Fruit fly (Drosophila melanogaster) whole organism, embryonic: Measurements from ENCODE around the gene CG5107.
A peak's percentile ranks its signal among the peaks of the same experiment; 100 is the strongest.

Experiments
- Bdp1 ChIP-seq: fragments of 200-800 bp; sonication (Bioruptor generic); optimal IDR thresholded peaks from 3 replicates; lab custom pipeline; 2016; ENCODE audit warnings: missing biosample characterization, missing genetic modification characterization
- CG10267 ChIP-seq: fragments of 200-800 bp; sonication (Bioruptor generic); optimal IDR thresholded peaks from 2 replicates; lab custom pipeline; 2018; ENCODE audit warnings: missing biosample characterization, mild to moderate bottlenecking, missing genetic modification characterization, moderate library complexity
- CG10274 ChIP-seq: fragments of 200-800 bp; sonication (Bioruptor generic); optimal IDR thresholded peaks from 3 replicates; lab custom pipeline; 2017; ENCODE audit warnings: missing biosample characterization, mild to moderate bottlenecking, missing genetic modification characterization
- CG10959 ChIP-seq: fragments of 200-800 bp; sonication (Bioruptor generic); IDR thresholded peaks from 2 replicates; pipeline ENCODE4 v1.3.6; 2022; ENCODE audit warnings: missing biosample characterization, missing genetic modification characterization
- CG12071 ChIP-seq: fragments of 200-800 bp; sonication (Bioruptor generic); optimal IDR thresholded peaks from 3 replicates; lab custom pipeline; 2018; ENCODE audit warnings: missing biosample characterization, mild to moderate bottlenecking, missing genetic modification characterization
- CG13624 ChIP-seq: fragments of 200-800 bp; sonication (Bioruptor generic); optimal IDR thresholded peaks from 2 replicates; lab custom pipeline; 2016; ENCODE audit warnings: missing biosample characterization, missing genetic modification characterization
- CG15073 ChIP-seq: fragments of 200-800 bp; sonication (Bioruptor generic); optimal IDR thresholded peaks from 2 replicates; lab custom pipeline; 2016; ENCODE audit warnings: missing biosample characterization, missing genetic modification characterization
- CG15514 ChIP-seq: fragments of 200-800 bp; sonication (Bioruptor generic); optimal IDR thresholded peaks from 3 replicates; lab custom pipeline; 2017; ENCODE audit warnings: missing biosample characterization, missing genetic modification characterization, mild to moderate bottlenecking, moderate library complexity, missing genetic modification reagents
- CG17802 ChIP-seq: fragments of 200-800 bp; sonication (Bioruptor generic); optimal IDR thresholded peaks from 2 replicates; lab custom pipeline; 2018; ENCODE audit warnings: missing biosample characterization, mild to moderate bottlenecking, missing genetic modification characterization, moderate library complexity
- CG18599 ChIP-seq: fragments of 200-800 bp; sonication (Bioruptor generic); optimal IDR thresholded peaks from 3 replicates; lab custom pipeline; 2017; ENCODE audit warnings: missing biosample characterization, missing genetic modification characterization, mild to moderate bottlenecking, moderate library complexity, missing genetic modification reagents
- CG2889 ChIP-seq: fragments of 200-800 bp; sonication (Bioruptor generic); IDR thresholded peaks from 3 replicates; pipeline ENCODE4 v1.3.6; 2022; ENCODE audit warnings: missing biosample characterization, missing genetic modification characterization
- CG3065 ChIP-seq: fragments of 200-800 bp; sonication (Bioruptor generic); optimal IDR thresholded peaks from 2 replicates; lab custom pipeline; 2016; ENCODE audit warnings: missing biosample characterization, missing genetic modification characterization
- CG6813 ChIP-seq: fragments of 200-800 bp; sonication (Bioruptor generic); optimal IDR thresholded peaks from 2 replicates; lab custom pipeline; 2017; ENCODE audit warnings: missing biosample characterization, missing genetic modification characterization, mild to moderate bottlenecking, moderate library complexity, missing genetic modification reagents
- CG7839 ChIP-seq: fragments of 200-800 bp; sonication (Bioruptor generic); optimal IDR thresholded peaks from 3 replicates; lab custom pipeline; 2018; ENCODE audit warnings: missing biosample characterization, mild to moderate bottlenecking, missing genetic modification characterization, moderate library complexity
- CG8290 ChIP-seq, 3 experiments: fragments of 200-800 bp; sonication (Bioruptor generic); optimal IDR thresholded peaks; 2 replicates each; lab custom pipeline; 2016 to 2019; ENCODE audit warnings: missing biosample characterization in 3 of 3, missing genetic modification characterization in 3 of 3, mild to moderate bottlenecking in 2 of 3, moderate library complexity in 1 of 3
- CG9609 ChIP-seq: fragments of 200-800 bp; sonication (Bioruptor generic); optimal IDR thresholded peaks from 3 replicates; lab custom pipeline; 2016; ENCODE audit warnings: missing biosample characterization, missing genetic modification characterization
- CG9817 ChIP-seq: fragments of 200-800 bp; sonication (Bioruptor generic); optimal IDR thresholded peaks from 2 replicates; lab custom pipeline; 2018; ENCODE audit warnings: missing biosample characterization, mild to moderate bottlenecking, missing genetic modification characterization, moderate library complexity
- E2f1 ChIP-seq: fragments of 200-800 bp; sonication (Bioruptor generic); IDR thresholded peaks from 2 replicates; pipeline ENCODE4 v1.3.6; 2022; ENCODE audit warnings: missing biosample characterization, missing genetic modification characterization
- Fer1 ChIP-seq: fragments of 200-800 bp; sonication (Bioruptor generic); optimal IDR thresholded peaks from 2 replicates; lab custom pipeline; 2017; ENCODE audit warnings: missing biosample characterization, mild to moderate bottlenecking, missing genetic modification characterization
- Gsc ChIP-seq: fragments of 200-800 bp; sonication (Bioruptor generic); IDR thresholded peaks from 2 replicates; pipeline ENCODE4 v1.3.6; 2022; ENCODE audit warnings: missing biosample characterization, missing genetic modification characterization
- HLH4C ChIP-seq: fragments of 200-800 bp; sonication (Bioruptor generic); IDR thresholded peaks from 3 replicates; pipeline ENCODE4 v1.3.6; 2022; ENCODE audit warnings: missing biosample characterization, missing genetic modification characterization; ENCODE audit not compliant: partially characterized antibody
- HmgZ ChIP-seq: fragments of 200-800 bp; sonication (Bioruptor generic); optimal IDR thresholded peaks from 2 replicates; lab custom pipeline; 2018; ENCODE audit warnings: missing biosample characterization, mild to moderate bottlenecking, missing genetic modification characterization
- Jarid2 ChIP-seq: fragments of 200-800 bp; sonication (Bioruptor generic); optimal IDR thresholded peaks from 3 replicates; lab custom pipeline; 2017; ENCODE audit warnings: mild to moderate bottlenecking, missing biosample characterization, missing genetic modification reagents, missing genetic modification characterization
- MTF-1 ChIP-seq: fragments of 200-800 bp; sonication (Bioruptor generic); optimal IDR thresholded peaks from 2 replicates; lab custom pipeline; 2018; ENCODE audit warnings: missing biosample characterization, mild to moderate bottlenecking, missing genetic modification characterization, borderline replicate concordance
- Meics ChIP-seq: fragments of 200-800 bp; sonication (Bioruptor generic); optimal IDR thresholded peaks from 2 replicates; lab custom pipeline; 2017; ENCODE audit warnings: missing biosample characterization, mild to moderate bottlenecking, missing genetic modification characterization
- NFAT ChIP-seq: fragments of 200-800 bp; sonication (Bioruptor generic); IDR thresholded peaks from 2 replicates; pipeline ENCODE4 v1.3.6; 2022; ENCODE audit warnings: missing biosample characterization, missing genetic modification characterization
- Oaz ChIP-seq: fragments of 200-800 bp; sonication (Bioruptor generic); IDR thresholded peaks from 2 replicates; pipeline ENCODE4 v1.3.6; 2022; ENCODE audit warnings: missing biosample characterization, missing genetic modification characterization
- Sox100B ChIP-seq: fragments of 200-800 bp; sonication (Bioruptor generic); optimal IDR thresholded peaks from 3 replicates; lab custom pipeline; 2018; ENCODE audit warnings: missing biosample characterization, mild to moderate bottlenecking, missing genetic modification characterization
- Ssrp ChIP-seq: fragments of 200-800 bp; sonication (Bioruptor generic); optimal IDR thresholded peaks from 2 replicates; lab custom pipeline; 2018; ENCODE audit warnings: missing biosample characterization, mild to moderate bottlenecking, missing genetic modification characterization, moderate library complexity
- abd-A ChIP-seq: fragments of 200-800 bp; sonication (Bioruptor generic); optimal IDR thresholded peaks from 3 replicates; lab custom pipeline; 2019; ENCODE audit warnings: missing biosample characterization, mild to moderate bottlenecking, missing genetic modification characterization, moderate library complexity
- ac ChIP-seq: fragments of 200-800 bp; sonication (Bioruptor generic); optimal IDR thresholded peaks from 3 replicates; lab custom pipeline; 2017; ENCODE audit warnings: missing biosample characterization, mild to moderate bottlenecking, missing genetic modification characterization
- bab2 ChIP-seq: fragments of 200-800 bp; sonication (Bioruptor generic); optimal IDR thresholded peaks from 2 replicates; lab custom pipeline; 2016; ENCODE audit warnings: missing biosample characterization, missing genetic modification characterization
- bowl ChIP-seq: fragments of 200-800 bp; sonication (Bioruptor generic); IDR thresholded peaks from 2 replicates; pipeline ENCODE4 v1.3.6; 2022; ENCODE audit warnings: missing biosample characterization, missing genetic modification characterization
- chm ChIP-seq: fragments of 200-800 bp; sonication (Bioruptor generic); IDR thresholded peaks from 2 replicates; pipeline ENCODE4 v1.3.6; 2022; ENCODE audit warnings: missing biosample characterization, missing genetic modification characterization
- crc ChIP-seq: fragments of 200-800 bp; sonication (Bioruptor generic); optimal IDR thresholded peaks from 2 replicates; lab custom pipeline; 2016; ENCODE audit warnings: missing biosample characterization, missing genetic modification characterization
- crp ChIP-seq, 2 experiments: fragments of 200-800 bp; sonication (Bioruptor generic); optimal IDR thresholded peaks; 2 replicates in 1 of 2; 3 replicates in 1 of 2; lab custom pipeline; 2017; ENCODE audit warnings: missing biosample characterization in 2 of 2, missing genetic modification characterization in 2 of 2, mild to moderate bottlenecking in 1 of 2, moderate library complexity in 1 of 2
- dmrt11E ChIP-seq: fragments of 200-800 bp; sonication (Bioruptor generic); optimal IDR thresholded peaks from 3 replicates; lab custom pipeline; 2018; ENCODE audit warnings: missing biosample characterization, mild to moderate bottlenecking, missing genetic modification characterization, moderate library complexity
- ems ChIP-seq: fragments of 200-800 bp; sonication (Bioruptor generic); optimal IDR thresholded peaks from 3 replicates; lab custom pipeline; 2016; ENCODE audit warnings: missing biosample characterization, missing genetic modification characterization
- gsb-n ChIP-seq: fragments of 200-800 bp; sonication (Bioruptor generic); optimal IDR thresholded peaks from 3 replicates; lab custom pipeline; 2018; ENCODE audit warnings: missing biosample characterization, mild to moderate bottlenecking, missing genetic modification characterization
- knrl ChIP-seq: fragments of 200-800 bp; sonication (Bioruptor generic); IDR thresholded peaks from 3 replicates; pipeline ENCODE4 v1.3.6; 2022; ENCODE audit warnings: missing biosample characterization, missing genetic modification characterization; ENCODE audit not compliant: partially characterized antibody
- mld ChIP-seq: fragments of 200-800 bp; sonication (Bioruptor generic); IDR thresholded peaks from 3 replicates; pipeline ENCODE4 v1.3.6; 2022; ENCODE audit warnings: missing biosample characterization, missing genetic modification characterization; ENCODE audit not compliant: partially characterized antibody
- nom ChIP-seq: fragments of 200-800 bp; sonication (Bioruptor generic); optimal IDR thresholded peaks from 2 replicates; lab custom pipeline; 2017; ENCODE audit warnings: missing biosample characterization, missing genetic modification characterization, mild to moderate bottlenecking, moderate library complexity, missing genetic modification reagents
- onecut ChIP-seq: fragments of 200-800 bp; sonication (Bioruptor generic); IDR thresholded peaks from 2 replicates; pipeline ENCODE4 v1.3.6; 2022; ENCODE audit warnings: missing biosample characterization, missing genetic modification characterization
- otp ChIP-seq: fragments of 200-800 bp; sonication (Bioruptor generic); IDR thresholded peaks from 3 replicates; pipeline ENCODE4, ENCODE4 v1.3.6; 2022; ENCODE audit warnings: missing biosample characterization, missing genetic modification characterization
- pum ChIP-seq: fragments of 200-800 bp; sonication (Bioruptor generic); optimal IDR thresholded peaks from 2 replicates; lab custom pipeline; 2016; ENCODE audit warnings: missing biosample characterization, missing genetic modification characterization
- shn ChIP-seq: fragments of 200-800 bp; sonication (Bioruptor generic); optimal IDR thresholded peaks from 3 replicates; lab custom pipeline; 2016; ENCODE audit warnings: missing biosample characterization, missing genetic modification characterization
- sob ChIP-seq: fragments of 200-800 bp; sonication (Bioruptor generic); IDR thresholded peaks from 2 replicates; pipeline ENCODE4 v1.3.6; 2022; ENCODE audit warnings: missing biosample characterization, missing genetic modification characterization
- tap ChIP-seq: fragments of 200-800 bp; optimal IDR thresholded peaks from 3 replicates; lab custom pipeline; 2019; ENCODE audit warnings: missing biosample characterization, mild to moderate bottlenecking, missing genetic modification characterization, moderate library complexity
- tio ChIP-seq: fragments of 200-800 bp; sonication (Bioruptor generic); optimal IDR thresholded peaks from 2 replicates; lab custom pipeline; 2017; ENCODE audit warnings: missing biosample characterization, missing genetic modification characterization, inconsistent platforms

CG5107 gene

DNA sequence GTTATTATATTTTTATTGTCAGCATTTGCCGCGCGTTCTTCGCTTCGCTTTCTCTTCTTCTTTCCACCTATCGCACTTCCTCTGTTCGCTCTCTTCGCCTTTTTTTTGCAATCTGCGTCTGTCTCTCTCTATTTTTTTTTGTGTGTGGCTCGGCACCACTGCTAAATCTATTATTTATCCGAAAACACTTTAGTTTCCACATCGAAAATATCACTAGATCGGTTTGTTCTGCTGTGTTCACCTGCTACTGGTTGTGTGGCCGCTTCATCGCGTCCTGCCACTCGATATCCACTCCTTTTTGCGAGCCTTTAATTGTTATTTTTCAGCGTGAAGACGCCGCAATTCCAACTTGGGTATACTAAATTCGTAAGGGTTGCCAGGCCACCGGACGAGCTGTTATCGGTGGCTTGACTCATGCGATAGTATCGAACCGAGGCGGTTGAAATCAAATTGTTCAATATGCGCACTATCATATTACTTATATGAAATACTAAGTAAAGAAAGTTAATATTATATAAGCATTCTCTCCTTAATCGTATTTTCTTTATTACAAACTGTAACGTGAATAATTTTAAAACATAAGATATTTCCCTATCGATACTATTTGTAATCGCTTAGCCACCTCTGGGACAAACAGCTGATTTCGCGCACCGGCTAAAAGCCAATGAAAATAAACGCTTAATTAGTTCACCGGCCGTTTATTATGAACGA, 22.4 kb upstream of the CG5107 start, which contains the start of the genes XNP, CG42488 and CG5116 (continued):
- TF ChIP-seq CG12071 (GFP tag; lab: Kevin White, UChicago) (no peak), chm (no peak), Bdp1 (GFP tag; lab: Kevin White, UChicago) (no peak), knrl (peak; percentile 99), CG17802 (no peak), CG15514 (GFP tag; lab: Kevin White, UChicago) (peak; percentile 75), HmgZ (peak; percentile 75), MTF-1 (GFP tag; lab: Kevin White, UChicago) (no peak), Ssrp (tag; lab: Kevin White, UChicago) (peak; percentile 15), Oaz (GFP tag; lab: Robert Waterston, UW) (no peak), Sox100B (GFP tag; lab: Kevin White, UChicago) (no peak), ac (no peak), Fer1 (GFP tag; lab: Kevin White, UChicago) (peak; percentile 45), otp (GFP tag; lab: Robert Waterston, UW) (no peak), crc (GFP tag; lab: Kevin White, UChicago) (no peak), crp (GFP tag; optimal IDR thresholded peaks at IDR 0.05; lab: Kevin White, UChicago) (peak; percentile 79 to 97), CG6813 (GFP tag; lab: Kevin White, UChicago) (no peak), onecut (GFP tag; lab: Robert Waterston, UW) (no peak), CG10959 (no peak), Jarid2 (no peak), CG18599 (GFP tag; lab: Kevin White, UChicago) (no peak), mld (GFP tag; lab: Robert Waterston, UW) (peak; percentile 94), bowl (GFP tag; lab: Robert Waterston, UW) (no peak), gsb-n (tag; lab: Kevin White, UChicago) (peak; percentile 44), Meics (GFP tag; lab: Kevin White, UChicago) (peak; percentile 46), CG10274 (no peak), CG13624 (GFP tag; lab: Kevin White, UChicago) (peak; percentile 26), CG15073 (GFP tag; lab: Kevin White, UChicago) (no peak), tio (GFP tag; lab: Kevin White, UChicago) (no peak), tap (no peak), bab2 (peak; percentile 11), pum (GFP tag; lab: Kevin White, UChicago) (peak; percentile 24), Gsc (GFP tag; lab: Robert Waterston, UW) (no peak), E2f1 (GFP tag; lab: Robert Waterston, UW) (no peak), dmrt11E (peak; percentile 48), nom (peak; percentile 94), ems (peak; percentile 66), sob (GFP tag; lab: Robert Waterston, UW) (peak; percentile 49), shn (peak; percentile 17), NFAT (GFP tag; lab: Robert Waterston, UW) (peak; percentile 74), CG10267 (tag; lab: Kevin White, UChicago) (peak; percentile 62), CG9817 (tag; lab: Kevin White, UChicago) (peak; percentile 73), abd-A (tag; lab: Kevin White, UChicago) (no peak), CG2889 (GFP tag; lab: Robert Waterston, UW) (no peak), CG8290 (GFP tag; optimal IDR thresholded peaks at IDR 0.05; lab: Kevin White, UChicago) (no peak), CG8290 (tag; optimal IDR thresholded peaks at IDR 0.05; lab: Kevin White, UChicago) (no peak), CG7839 (tag; lab: Kevin White, UChicago) (no peak), CG3065 (GFP tag; lab: Kevin White, UChicago) (no peak), HLH4C (GFP tag; lab: Robert Waterston, UW) (peak; percentile 98), CG9609 (GFP tag; lab: Kevin White, UChicago) (no peak)
